Fruit fly (Drosophila melanogaster) whole organism, adult: ENCODE results near the gene psd.
A peak's percentile ranks its signal among the peaks of the same experiment; 100 is the strongest.

Experiments used
- CG11617 ChIP-seq: fragments of 200-800 bp; sonication (Bioruptor generic); optimal IDR thresholded peaks from 2 replicates; lab custom pipeline; 2017; ENCODE audit warnings: mild to moderate bottlenecking, missing biosample characterization, missing genetic modification reagents, missing genetic modification characterization
- CG12768 ChIP-seq: fragments of 200-800 bp; sonication (Bioruptor generic); optimal IDR thresholded peaks from 2 replicates; lab custom pipeline; 2017; ENCODE audit warnings: missing biosample characterization, missing genetic modification characterization, mild to moderate bottlenecking, moderate library complexity, missing genetic modification reagents
- CG14711 ChIP-seq: fragments of 200-800 bp; sonication (Bioruptor generic); optimal IDR thresholded peaks from 2 replicates; lab custom pipeline; 2018; ENCODE audit warnings: missing biosample characterization, mild to moderate bottlenecking, missing genetic modification characterization, moderate library complexity
- CG1620 ChIP-seq: fragments of 200-800 bp; sonication (Bioruptor generic); optimal IDR thresholded peaks from 2 replicates; lab custom pipeline; 2016; ENCODE audit warnings: missing biosample characterization, missing genetic modification characterization
- CG33017 ChIP-seq: fragments of 200-800 bp; sonication (Bioruptor generic); optimal IDR thresholded peaks from 2 replicates; lab custom pipeline; 2018; ENCODE audit warnings: missing biosample characterization, mild to moderate bottlenecking, missing genetic modification characterization, moderate library complexity
- CG5204 ChIP-seq: fragments of 200-800 bp; sonication (Bioruptor generic); optimal IDR thresholded peaks from 2 replicates; lab custom pipeline; 2016; ENCODE audit warnings: missing biosample characterization, missing genetic modification characterization
- CG7045 ChIP-seq: fragments of 200-800 bp; sonication (Bioruptor generic); optimal IDR thresholded peaks from 2 replicates; lab custom pipeline; 2017; ENCODE audit warnings: missing biosample characterization, mild to moderate bottlenecking, missing genetic modification characterization
- CG7101 ChIP-seq: fragments of 200-800 bp; sonication (Bioruptor generic); optimal IDR thresholded peaks from 2 replicates; lab custom pipeline; 2018; ENCODE audit warnings: missing biosample characterization, mild to moderate bottlenecking, missing genetic modification characterization, moderate library complexity
- Clk ChIP-seq: fragments of 200-800 bp; sonication (Bioruptor generic); optimal IDR thresholded peaks from 2 replicates; lab custom pipeline; 2017; ENCODE audit warnings: missing biosample characterization, missing genetic modification characterization
- Crg-1 ChIP-seq: fragments of 200-800 bp; sonication (Bioruptor generic); optimal IDR thresholded peaks from 2 replicates; lab custom pipeline; 2016; ENCODE audit warnings: missing biosample characterization, missing genetic modification characterization
- Hr96 ChIP-seq: fragments of 200-800 bp; sonication (Bioruptor generic); optimal IDR thresholded peaks from 2 replicates; lab custom pipeline; 2016; ENCODE audit warnings: missing biosample characterization, missing genetic modification characterization
- Mnt ChIP-seq: fragments of 200-800 bp; sonication (Bioruptor generic); optimal IDR thresholded peaks from 2 replicates; lab custom pipeline; 2016; ENCODE audit warnings: missing biosample characterization, mild to moderate bottlenecking, missing genetic modification characterization
- bab1 ChIP-seq: fragments of 200-800 bp; sonication (Bioruptor generic); optimal IDR thresholded peaks from 3 replicates; lab custom pipeline; 2019; ENCODE audit warnings: missing biosample characterization, mild to moderate bottlenecking, missing genetic modification characterization, moderate library complexity
- cic ChIP-seq: fragments of 200-800 bp; sonication (Bioruptor generic); optimal IDR thresholded peaks from 2 replicates; lab custom pipeline; 2017; ENCODE audit warnings: missing biosample characterization, mild to moderate bottlenecking, missing genetic modification characterization, moderate library complexity
- cnc ChIP-seq, 2 experiments: fragments of >200 bp; optimal IDR thresholded peaks; 2 replicates each; lab custom pipeline; 2017
- kay ChIP-seq: fragments of 200-800 bp; sonication (Bioruptor generic); peaks from one replicate; lab custom pipeline; 2016; ENCODE audit warnings: missing biosample characterization, missing genetic modification characterization, borderline replicate concordance
- ovo ChIP-seq: fragments of 200-800 bp; sonication (Bioruptor generic); optimal IDR thresholded peaks from 2 replicates; lab custom pipeline; 2016; ENCODE audit warnings: missing biosample characterization, missing genetic modification characterization
- pad ChIP-seq: fragments of 200-800 bp; sonication (Bioruptor generic); optimal IDR thresholded peaks from 3 replicates; lab custom pipeline; 2017; ENCODE audit warnings: missing biosample characterization, missing genetic modification characterization, mild to moderate bottlenecking, moderate library complexity, missing genetic modification reagents
- tj ChIP-seq: fragments of 200-800 bp; sonication (Bioruptor generic); optimal IDR thresholded peaks from 3 replicates; lab custom pipeline; 2017; ENCODE audit warnings: missing biosample characterization, mild to moderate bottlenecking, missing genetic modification characterization, moderate library complexity
- toe ChIP-seq: fragments of 200-800 bp; sonication (Bioruptor generic); optimal IDR thresholded peaks from 2 replicates; lab custom pipeline; 2016; ENCODE audit warnings: missing biosample characterization, missing genetic modification characterization

The psd gene

DNA sequence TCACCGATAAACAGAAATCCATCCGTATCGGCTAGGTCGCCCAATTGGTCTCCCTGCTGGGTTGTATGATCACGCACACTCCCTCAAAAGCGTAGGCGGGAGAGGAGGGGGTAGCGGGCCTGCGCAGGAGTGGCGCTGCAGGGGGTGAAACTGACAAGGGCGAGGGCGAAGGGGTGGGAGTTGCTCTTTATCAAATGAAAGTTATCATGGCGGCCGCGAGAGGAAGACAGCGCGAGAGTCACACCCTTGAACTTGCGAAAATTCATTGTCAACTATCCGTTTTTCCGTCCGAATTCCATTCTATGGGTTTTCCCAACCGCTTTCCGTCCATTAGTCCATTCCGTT, 14.3 kb upstream of the psd start:
- TF ChIP-seq pad (GFP tag; lab: Kevin White, UChicago) (no peak), Crg-1 (peak; percentile 17)

DNA sequence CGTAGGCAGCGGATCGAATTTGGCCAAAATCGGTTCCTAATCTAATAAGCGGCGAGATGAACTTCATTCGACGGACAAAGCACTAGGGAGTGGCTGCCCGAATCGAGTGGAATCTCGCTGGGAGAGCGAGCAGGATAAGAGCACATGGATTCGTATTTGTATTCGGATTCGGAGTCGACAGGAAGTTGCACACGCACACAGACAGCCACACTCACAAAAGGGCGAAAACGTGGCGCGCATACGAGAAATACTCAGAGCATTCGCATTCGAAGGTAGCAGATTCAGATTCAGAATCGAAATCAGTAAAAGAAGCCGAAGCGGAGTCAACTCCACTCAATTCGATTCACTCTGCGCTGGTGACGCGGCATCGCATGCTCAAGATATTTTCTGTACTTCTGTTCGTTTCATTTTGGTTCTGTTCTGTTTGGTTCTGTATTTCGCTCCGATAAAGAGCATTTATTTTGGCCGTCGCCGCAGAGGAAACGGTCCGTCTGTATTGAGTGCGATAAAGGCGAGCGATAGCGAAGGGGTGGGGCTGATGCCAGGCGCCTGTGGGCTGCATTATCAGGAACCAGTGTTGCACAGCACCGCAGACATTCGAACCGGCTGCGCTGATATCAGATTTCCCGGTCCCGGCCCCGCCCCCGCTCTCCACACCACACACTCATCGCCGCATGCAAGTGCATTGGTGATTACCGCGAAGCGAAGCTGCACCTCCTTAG, 13.7 kb upstream of the psd start:
- TF ChIP-seq bab1 (GFP tag; lab: Kevin White, UChicago): no peak
- TF ChIP-seq tj (GFP tag; lab: Kevin White, UChicago): no peak
- peak; percentile 58 for TF ChIP-seq Mnt (GFP tag; lab: Kevin White, UChicago)
- peak; percentile 30 for TF ChIP-seq pad (GFP tag; lab: Kevin White, UChicago)
- no peak for TF ChIP-seq CG11617
- TF ChIP-seq CG33017: no peak
- peak; percentile 34 for TF ChIP-seq Crg-1
- TF ChIP-seq cic (GFP tag; lab: Kevin White, UChicago): peak; percentile 40
- TF ChIP-seq CG7045: no peak
- no peak for TF ChIP-seq toe (GFP tag; lab: Kevin White, UChicago)
- no peak for TF ChIP-seq Hr96
- no peak for TF ChIP-seq Clk
- TF ChIP-seq CG7101 (tag; lab: Kevin White, UChicago): no peak
- TF ChIP-seq CG14711: no peak
- TF ChIP-seq CG12768: peak; percentile 70

DNA sequence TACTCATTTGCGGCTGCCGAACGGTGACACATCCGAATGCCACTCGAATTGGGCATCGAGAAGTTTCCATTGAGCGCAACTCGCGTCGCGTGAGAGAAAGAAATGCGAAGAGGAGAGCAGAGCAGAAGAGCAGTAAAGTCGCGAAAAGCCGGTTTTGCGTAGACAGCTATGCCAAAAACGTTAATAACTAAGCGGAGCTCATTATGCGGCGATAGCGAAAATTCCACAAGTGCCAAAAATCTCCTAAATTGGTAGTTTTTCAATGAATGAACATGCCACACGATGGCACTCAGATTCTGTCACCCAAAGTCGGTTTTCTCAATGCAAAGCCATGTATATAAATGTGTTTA, 13.0 kb upstream of the psd start:
- TF ChIP-seq CG7101 (tag; lab: Kevin White, UChicago) (no peak), kay (GFP tag; lab: Kevin White, UChicago) (peak; percentile 91)

DNA sequence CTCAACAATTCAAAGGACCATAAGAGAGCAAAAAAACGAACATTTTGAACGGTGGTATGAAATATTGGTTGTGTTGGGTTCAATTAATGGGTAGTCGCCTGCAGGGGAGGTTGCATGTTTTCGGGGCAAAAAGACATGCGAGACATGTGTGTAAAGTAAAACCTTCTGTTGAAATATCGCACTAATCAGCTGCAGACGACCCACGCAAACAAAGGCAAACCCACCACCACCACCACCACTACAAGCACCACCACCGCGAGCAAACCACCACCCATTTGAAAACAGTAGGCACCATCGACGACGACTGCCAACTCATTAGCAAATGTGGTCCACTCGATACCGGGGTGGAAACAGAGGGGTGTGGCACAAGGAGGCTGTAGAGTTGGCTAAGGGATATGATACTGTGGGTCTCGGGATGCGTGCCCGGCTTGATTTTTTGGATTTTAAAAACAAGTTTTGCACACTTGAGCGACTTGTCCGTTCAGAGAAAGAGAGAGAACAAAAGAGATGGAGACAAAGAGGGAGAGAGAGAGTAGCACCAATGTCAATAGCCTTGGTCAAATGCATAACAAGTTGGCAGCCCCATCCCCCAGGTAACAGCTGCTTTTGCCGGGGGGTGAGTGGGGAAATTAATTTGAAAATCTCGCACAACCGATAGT, 12.4 kb upstream of the psd start:
- peak; percentile 47 for TF ChIP-seq pad (GFP tag; lab: Kevin White, UChicago)
- peak; percentile 8 for TF ChIP-seq Crg-1
- peak; percentile 4 for TF ChIP-seq CG1620 (GFP tag; lab: Kevin White, UChicago)
- TF ChIP-seq toe (GFP tag; lab: Kevin White, UChicago): no peak
- peak; percentile 48 for TF ChIP-seq cic (GFP tag; lab: Kevin White, UChicago)

DNA sequence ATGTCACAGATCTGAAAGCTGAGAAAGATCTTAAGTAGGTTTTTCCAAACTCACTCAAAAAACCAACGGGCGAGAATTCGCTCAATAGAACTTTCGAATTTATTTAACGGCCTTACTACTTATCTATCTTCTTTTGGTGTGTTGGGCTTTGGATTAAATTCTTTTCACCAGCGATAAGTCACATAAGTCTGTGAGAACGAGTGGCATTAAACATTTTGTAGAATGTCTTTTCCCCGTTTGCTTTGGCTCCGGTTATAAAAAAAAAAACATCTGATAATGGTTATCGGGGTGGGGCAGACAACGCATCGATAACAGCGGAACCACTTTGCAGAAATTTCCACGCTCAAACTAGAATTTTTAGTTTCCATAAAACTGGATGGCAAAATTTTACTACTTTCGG, 10.8 kb upstream of the psd start:
- TF ChIP-seq toe (GFP tag; lab: Kevin White, UChicago) (no peak), CG5204 (GFP tag; lab: Kevin White, UChicago) (no peak), kay (GFP tag; lab: Kevin White, UChicago) (no peak), tj (GFP tag; lab: Kevin White, UChicago) (no peak), pad (GFP tag; lab: Kevin White, UChicago) (no peak), ovo (GFP tag; lab: Kevin White, UChicago) (no peak), CG7101 (tag; lab: Kevin White, UChicago) (no peak), CG1620 (GFP tag; lab: Kevin White, UChicago) (no peak), CG14711 (no peak), Hr96 (no peak), cic (GFP tag; lab: Kevin White, UChicago) (no peak), Mnt (GFP tag; lab: Kevin White, UChicago) (no peak), CG7045 (no peak), CG12768 (no peak), cnc (optimal IDR thresholded peaks at IDR 0.05; lab: Kevin White, UChicago) (no peak)

DNA sequence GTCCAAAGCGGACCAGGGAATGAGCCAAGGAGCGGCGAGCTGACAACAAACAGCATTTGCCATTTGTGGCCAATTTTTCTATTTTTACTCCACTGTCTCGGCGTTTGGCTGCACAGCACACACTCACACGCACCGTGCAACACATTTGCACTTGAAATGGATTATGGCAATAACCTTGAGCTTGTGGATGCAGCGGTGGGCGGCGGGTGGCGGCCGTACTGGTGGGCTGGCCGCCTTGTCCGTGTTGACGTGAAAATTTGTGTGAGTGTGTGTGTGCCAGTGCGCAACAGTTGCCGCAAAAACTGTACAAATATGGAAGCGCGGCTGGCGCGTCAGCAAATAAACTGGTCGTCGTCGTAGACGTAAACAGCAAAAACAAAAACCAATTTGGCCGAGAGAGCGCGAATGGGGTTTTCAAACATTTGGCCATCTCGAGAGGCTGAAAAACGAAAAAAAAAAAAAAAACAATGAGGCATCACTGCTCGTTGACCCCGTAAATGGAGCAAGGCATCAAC, 10.3 kb upstream of the psd start:
- TF ChIP-seq CG5204 (GFP tag; lab: Kevin White, UChicago): no peak
- no peak for TF ChIP-seq Clk
- no peak for TF ChIP-seq bab1 (GFP tag; lab: Kevin White, UChicago)
- no peak for TF ChIP-seq CG11617
- no peak for TF ChIP-seq toe (GFP tag; lab: Kevin White, UChicago)
- TF ChIP-seq tj (GFP tag; lab: Kevin White, UChicago): peak; percentile 26

DNA sequence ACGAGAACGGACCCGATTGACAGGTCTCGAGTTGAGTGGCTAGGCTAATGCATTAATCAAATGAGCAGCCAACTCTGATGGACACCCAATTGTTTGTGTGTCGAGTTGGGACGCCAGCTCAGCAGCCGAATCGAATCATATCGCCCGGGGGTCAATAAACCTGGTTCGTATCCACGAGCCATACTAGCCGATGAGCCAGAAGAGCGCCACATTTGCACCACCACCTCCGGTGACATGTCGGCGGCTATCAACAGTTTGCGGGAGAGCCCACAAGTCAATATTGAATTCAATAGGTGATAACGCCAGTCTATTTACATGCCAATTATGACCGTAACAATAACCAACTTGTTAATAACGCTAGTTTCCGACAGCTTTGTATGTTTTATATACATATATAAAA, 9.4 kb upstream of the psd start:
- TF ChIP-seq Hr96 (no peak), CG11617 (peak; percentile 47), tj (GFP tag; lab: Kevin White, UChicago) (peak; percentile 4), CG5204 (GFP tag; lab: Kevin White, UChicago) (no peak), CG12768 (peak; percentile 76), cnc (optimal IDR thresholded peaks at IDR 0.05; lab: Kevin White, UChicago) (no peak), cic (GFP tag; lab: Kevin White, UChicago) (peak; percentile 46), Crg-1 (peak; percentile 85), Mnt (GFP tag; lab: Kevin White, UChicago) (peak; percentile 46), pad (GFP tag; lab: Kevin White, UChicago) (peak; percentile 50), CG7101 (tag; lab: Kevin White, UChicago) (peak; percentile 70), ovo (GFP tag; lab: Kevin White, UChicago) (peak; percentile 79), bab1 (GFP tag; lab: Kevin White, UChicago) (no peak), kay (GFP tag; lab: Kevin White, UChicago) (peak; percentile 89), CG7045 (peak; percentile 73), toe (GFP tag; lab: Kevin White, UChicago) (peak; percentile 12), CG1620 (GFP tag; lab: Kevin White, UChicago) (peak; percentile 41), CG33017 (peak; percentile 17), Clk (peak; percentile 59), CG14711 (peak; percentile 52)
